Worm (Caenorhabditis elegans) whole organism, L1 larva: Measurements from ENCODE around the gene srbc-65.

Experiments
- ces-1 ChIP-seq: fragments of 150-350 bp; optimal IDR thresholded peaks from 2 replicates; lab custom pipeline; 2014; ENCODE audit warnings: missing biosample characterization, missing genetic modification reagents, missing genetic modification characterization
- efl-3 ChIP-seq: fragments of 200-800 bp; sonication (Bioruptor generic); optimal IDR thresholded peaks from 2 replicates; lab custom pipeline; 2018; ENCODE audit warnings: mild to moderate bottlenecking, missing genetic modification characterization, missing compliant biosample characterization
- fkh-10 ChIP-seq: sonication (generic microtip); optimal IDR thresholded peaks from 2 replicates; lab custom pipeline; 2017; ENCODE audit warnings: missing biosample characterization, missing genetic modification reagents, missing genetic modification characterization
- hlh-4 ChIP-seq: sonication (generic microtip); optimal IDR thresholded peaks from 2 replicates; lab custom pipeline; 2016; ENCODE audit warnings: mild to moderate bottlenecking, missing genetic modification characterization, missing compliant biosample characterization
- mep-1 ChIP-seq: fragments of 150-350 bp; optimal IDR thresholded peaks from 2 replicates; lab custom pipeline; 2014; ENCODE audit warnings: missing biosample characterization, missing genetic modification characterization
- nhr-76 ChIP-seq: sonication (generic microtip); optimal IDR thresholded peaks from 2 replicates; lab custom pipeline; 2017; ENCODE audit warnings: missing biosample characterization, missing genetic modification characterization
- nhr-77 ChIP-seq: fragments of 150-350 bp; optimal IDR thresholded peaks from 2 replicates; lab custom pipeline; 2014; ENCODE audit warnings: missing biosample characterization, missing genetic modification characterization
- nhr-85 ChIP-seq: sonication (generic microtip); peaks from one replicate; lab custom pipeline; 2016; ENCODE audit warnings: missing genetic modification characterization, inconsistent platforms, missing compliant biosample characterization
- snpc-4 ChIP-seq: fragments of 150-350 bp; optimal IDR thresholded peaks from 2 replicates; lab custom pipeline; 2014; ENCODE audit warnings: missing biosample characterization, missing genetic modification characterization
- sup-37 ChIP-seq: fragments of 200-800 bp; sonication (Bioruptor generic); optimal IDR thresholded peaks from 2 replicates; lab custom pipeline; 2018; ENCODE audit warnings: mild to moderate bottlenecking, missing genetic modification characterization, missing compliant biosample characterization

DNA sequence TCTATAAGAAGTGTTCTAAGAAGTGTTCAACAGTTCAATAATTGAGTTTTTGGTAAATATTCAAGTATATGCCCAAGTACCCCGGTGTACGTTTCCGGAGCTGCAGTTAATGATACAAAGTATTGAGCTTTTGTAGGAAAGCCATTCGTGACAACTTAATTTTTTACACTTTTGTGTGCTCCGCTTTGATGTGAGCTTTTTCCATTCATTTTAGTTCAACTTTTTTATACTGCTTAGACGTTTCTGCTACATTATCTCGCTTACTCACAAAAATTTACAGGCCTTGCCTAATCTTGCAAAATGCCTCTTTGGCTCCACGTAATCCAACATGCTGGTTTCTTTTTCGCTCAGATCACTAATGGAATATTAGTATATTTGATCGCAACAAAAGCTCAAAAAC lies 25.1 kb downstream of the srbc-65 start, which contains the start of gene str-151:
- TF ChIP-seq nhr-76 (tag; lab: Kevin White, UChicago): no peak
- no peak for TF ChIP-seq sup-37 (GFP tag; lab: Kevin White, UChicago)
- TF ChIP-seq nhr-77 (tag; lab: Kevin White, UChicago): no peak
- TF ChIP-seq efl-3 (GFP tag; lab: Kevin White, UChicago): no peak
- no peak for TF ChIP-seq nhr-85 (tag; lab: Kevin White, UChicago)
- no peak for TF ChIP-seq ces-1 (GFP tag; lab: Kevin White, UChicago)
- TF ChIP-seq fkh-10 (GFP tag; lab: Kevin White, UChicago): no peak
- no peak for TF ChIP-seq snpc-4 (tag; lab: Kevin White, UChicago)
- TF ChIP-seq hlh-4 (tag; lab: Kevin White, UChicago): no peak
- no peak for TF ChIP-seq mep-1
